Fruit fly (Drosophila melanogaster): Measurements from ENCODE around the gene bor.

bor gene

DNA sequence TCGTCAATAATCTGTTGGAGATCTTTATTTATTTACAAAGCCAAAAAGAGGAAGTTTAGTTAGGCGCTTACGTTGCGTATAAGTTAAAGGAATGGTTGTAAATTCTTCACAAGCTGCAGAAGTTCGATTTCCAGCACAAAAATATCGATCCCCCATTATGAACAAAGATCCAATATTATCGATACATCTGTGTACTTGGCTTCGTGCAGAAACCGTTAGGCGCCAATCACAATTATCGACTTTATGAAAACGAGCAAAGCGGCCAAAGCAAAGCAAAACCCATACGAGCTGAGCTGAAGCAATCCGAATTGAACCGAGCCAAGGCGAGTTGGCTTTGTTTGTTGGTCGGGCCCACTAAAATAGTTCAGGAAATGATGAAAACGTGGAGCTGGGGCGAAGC lies 38.6 kb downstream of the bor start, which contains the start of gene tara:
tara (plus strand) TSS at position 301 of the 400 bp plus-strand sequence.
- no peak for TF ChIP-seq CG17806 (tag; optimal IDR thresholded peaks at IDR 0.05)
- TF ChIP-seq CG10348 (GFP tag; IDR thresholded peaks at IDR 0.05): no peak
- no peak for TF ChIP-seq CG12605 (GFP tag; IDR thresholded peaks at IDR 0.05)
- no peak for TF ChIP-seq CG8159 (tag; optimal IDR thresholded peaks at IDR 0.05)
- no peak for TF ChIP-seq CG4496 (GFP tag; IDR thresholded peaks at IDR 0.05)
- no peak for TF ChIP-seq EcR (GFP tag; optimal IDR thresholded peaks at IDR 0.05)
- no peak for TF ChIP-seq Pif1B (GFP tag; optimal IDR thresholded peaks at IDR 0.05)
- no peak for TF ChIP-seq fd96Ca (GFP tag; IDR thresholded peaks at IDR 0.05)
- TF ChIP-seq CG8301 (tag; optimal IDR thresholded peaks at IDR 0.05): no peak

DNA sequence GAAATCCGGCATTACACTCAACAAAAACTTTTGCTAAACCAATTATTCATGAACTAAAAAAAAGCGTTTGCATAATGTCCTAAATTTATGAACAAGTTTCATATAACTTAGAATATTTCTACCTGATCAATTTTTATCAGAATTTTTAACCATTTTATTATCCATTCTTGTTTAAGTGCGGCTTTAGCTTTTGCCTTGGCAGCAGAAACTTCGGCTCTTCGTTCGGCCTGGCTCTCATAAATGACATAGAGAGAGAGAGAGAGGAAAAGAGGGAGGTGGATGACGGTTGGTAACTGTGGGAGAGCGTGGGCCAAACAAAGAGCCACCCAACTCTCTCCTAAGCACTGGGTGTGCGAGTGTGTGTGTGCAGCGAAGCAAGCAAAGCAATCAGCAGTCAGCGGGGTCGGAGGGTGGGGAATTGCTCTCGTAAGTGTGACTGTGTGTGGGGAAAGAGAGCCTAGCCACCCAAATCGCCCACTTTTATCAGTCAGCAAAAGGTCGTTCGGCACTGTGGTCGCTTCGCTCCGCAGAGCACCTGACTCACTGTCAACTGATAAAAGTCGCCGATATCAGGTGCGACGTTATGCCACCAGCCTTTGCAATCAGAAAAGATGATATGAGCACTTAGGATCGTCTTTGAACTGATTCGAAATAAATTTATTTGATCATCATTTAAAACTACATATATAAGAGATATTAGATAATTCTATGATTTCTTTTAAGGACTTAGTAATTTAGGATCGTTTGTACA lies 39.3 kb downstream of the bor start:
- TF ChIP-seq CG8301 (tag; optimal IDR thresholded peaks at IDR 0.05): peak; percentile 99
- peak; percentile 96 for TF ChIP-seq CG13204 (GFP tag; optimal IDR thresholded peaks at IDR 0.05)
- peak; percentile 83 for TF ChIP-seq EcR (GFP tag; optimal IDR thresholded peaks at IDR 0.05)
- TF ChIP-seq Snoo (tag; optimal IDR thresholded peaks at IDR 0.05): peak; percentile 83
- TF ChIP-seq gl (tag; optimal IDR thresholded peaks at IDR 0.05): peak; percentile 97
- no peak for TF ChIP-seq CG12605 (GFP tag; IDR thresholded peaks at IDR 0.05)
- peak; percentile 97 for TF ChIP-seq CG14655 (GFP tag; optimal IDR thresholded peaks at IDR 0.05)
- peak; percentile 99 for TF ChIP-seq CG15710 (tag; optimal IDR thresholded peaks at IDR 0.05)
- no peak for TF ChIP-seq CG4496 (GFP tag; IDR thresholded peaks at IDR 0.05)
- TF ChIP-seq CG34367 (tag; optimal IDR thresholded peaks at IDR 0.05): peak; percentile 98
- peak; percentile 97 for TF ChIP-seq Pif1A (GFP tag; optimal IDR thresholded peaks at IDR 0.05)
- TF ChIP-seq CG17806 (tag; optimal IDR thresholded peaks at IDR 0.05): peak; percentile 98
- TF ChIP-seq CG9948 (tag; optimal IDR thresholded peaks at IDR 0.05): peak; percentile 98
- TF ChIP-seq CG10348 (GFP tag; IDR thresholded peaks at IDR 0.05): no peak
- peak; percentile 96 for TF ChIP-seq D1 (tag; optimal IDR thresholded peaks at IDR 0.05)
- TF ChIP-seq Ets98B (GFP tag; IDR thresholded peaks at IDR 0.05): no peak
- peak; percentile 98 for TF ChIP-seq CG8159 (tag; optimal IDR thresholded peaks at IDR 0.05)
- no peak for TF ChIP-seq CG32121 (GFP tag; IDR thresholded peaks at IDR 0.05)
- TF ChIP-seq Pif1B (GFP tag; optimal IDR thresholded peaks at IDR 0.05): peak; percentile 96

DNA sequence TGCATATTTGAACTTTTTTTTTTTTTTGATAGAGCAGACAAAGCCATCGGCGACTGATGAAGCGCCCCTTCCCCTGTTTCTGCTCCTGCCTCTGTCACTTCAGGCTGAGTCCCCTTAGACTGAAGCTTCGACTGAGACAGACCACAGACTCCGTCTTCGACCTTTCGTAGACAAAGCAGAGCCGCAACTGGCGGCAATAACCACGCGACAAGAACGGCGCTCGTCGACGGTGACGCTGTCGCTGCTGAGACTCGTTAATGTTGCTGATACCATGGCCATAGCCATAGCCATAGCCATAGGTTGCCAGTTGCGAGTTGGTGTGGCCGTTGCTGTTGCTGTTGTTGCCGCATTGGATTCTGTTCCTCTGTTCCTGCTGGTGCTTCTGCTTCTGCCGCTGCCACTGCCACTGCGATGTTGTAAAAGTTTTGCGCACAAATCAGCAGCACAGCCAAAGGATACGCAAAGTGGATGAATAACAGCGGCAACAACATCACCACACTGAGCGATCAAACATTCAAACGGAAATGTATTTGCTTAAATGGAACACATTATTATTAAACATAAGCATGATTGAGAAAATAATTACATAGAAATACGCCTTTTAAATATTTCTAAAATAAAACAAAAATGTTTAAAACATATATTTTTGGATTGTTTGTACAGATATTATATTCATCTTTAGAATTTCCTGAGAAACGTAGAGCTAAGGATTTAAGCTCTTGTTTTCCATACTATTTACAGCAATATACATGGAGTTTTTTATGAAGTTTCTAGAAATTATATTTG lies 40.5 kb downstream of the bor start:
- TF ChIP-seq gl (tag; optimal IDR thresholded peaks at IDR 0.05) (peak; percentile 34), Snoo (tag; optimal IDR thresholded peaks at IDR 0.05) (no peak), CG13204 (GFP tag; optimal IDR thresholded peaks at IDR 0.05) (peak; percentile 92), CG12605 (GFP tag; IDR thresholded peaks at IDR 0.05) (no peak), Pif1B (GFP tag; optimal IDR thresholded peaks at IDR 0.05) (peak; percentile 25), CG32121 (GFP tag; IDR thresholded peaks at IDR 0.05) (no peak), CG14655 (GFP tag; optimal IDR thresholded peaks at IDR 0.05) (peak; percentile 91), D1 (tag; optimal IDR thresholded peaks at IDR 0.05) (peak; percentile 89), fd96Ca (GFP tag; IDR thresholded peaks at IDR 0.05) (0 out of 3 replicates have a peak, but pooled peaks have one; percentile 19), CG15710 (tag; optimal IDR thresholded peaks at IDR 0.05) (peak; percentile 81), CG17806 (tag; optimal IDR thresholded peaks at IDR 0.05) (peak; percentile 91), Pif1A (GFP tag; optimal IDR thresholded peaks at IDR 0.05) (peak; percentile 36), CG8301 (tag; optimal IDR thresholded peaks at IDR 0.05) (peak; percentile 93), EcR (GFP tag; optimal IDR thresholded peaks at IDR 0.05) (peak; percentile 77), CG10348 (GFP tag; IDR thresholded peaks at IDR 0.05) (no peak), CG34367 (tag; optimal IDR thresholded peaks at IDR 0.05) (peak; percentile 77), CG8159 (tag; optimal IDR thresholded peaks at IDR 0.05) (peak; percentile 91), CG4496 (GFP tag; IDR thresholded peaks at IDR 0.05) (0 out of 3 replicates have a peak, but pooled peaks have one; percentile 34), Ets98B (GFP tag; IDR thresholded peaks at IDR 0.05) (no peak; the same call in 1 of the 2 replicates), rn (GFP tag; IDR thresholded peaks at IDR 0.05) (0 out of 2 replicates have a peak, but pooled peaks have one; percentile 17), CG9948 (tag; optimal IDR thresholded peaks at IDR 0.05) (peak; percentile 91)

DNA sequence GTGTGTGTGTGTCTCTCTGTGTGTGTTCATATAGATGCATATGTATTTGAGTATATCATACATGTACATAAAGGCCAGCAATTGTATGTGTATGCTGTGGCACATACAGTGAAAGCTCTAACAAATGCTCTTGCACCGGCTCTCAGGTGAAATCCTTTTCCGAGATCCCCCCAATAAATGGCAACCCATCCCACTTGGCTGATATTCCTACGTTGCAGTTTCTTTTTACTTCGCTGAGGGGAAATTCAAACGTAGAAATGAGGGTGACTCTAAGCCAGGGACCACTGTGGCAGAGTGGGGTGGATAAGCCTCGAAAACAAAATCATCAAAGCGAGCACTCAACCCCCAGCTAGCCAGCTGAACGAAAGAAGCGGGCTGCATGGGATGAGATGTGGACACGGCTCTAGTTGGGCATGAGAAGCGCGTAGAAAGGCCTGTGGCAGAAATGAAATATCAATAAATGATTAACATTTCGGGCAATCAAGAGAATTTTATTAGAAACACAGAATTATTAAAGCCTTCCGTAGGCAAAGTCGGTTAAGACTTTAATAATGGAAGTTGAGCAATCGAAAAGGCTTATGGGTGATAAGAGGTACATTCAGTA lies 41.5 kb downstream of the bor start:
- peak; percentile 84 for TF ChIP-seq CG13204 (GFP tag; optimal IDR thresholded peaks at IDR 0.05)
- TF ChIP-seq fd96Ca (GFP tag; IDR thresholded peaks at IDR 0.05): peak; percentile 100
- peak; percentile 94 for TF ChIP-seq CG34367 (tag; optimal IDR thresholded peaks at IDR 0.05)
- TF ChIP-seq Pif1A (GFP tag; optimal IDR thresholded peaks at IDR 0.05): peak; percentile 99
- TF ChIP-seq CG8301 (tag; optimal IDR thresholded peaks at IDR 0.05): peak; percentile 98
- TF ChIP-seq CG14655 (GFP tag; optimal IDR thresholded peaks at IDR 0.05): peak; percentile 96
- TF ChIP-seq CG9948 (tag; optimal IDR thresholded peaks at IDR 0.05): peak; percentile 93
- peak; percentile 47 for TF ChIP-seq D1 (tag; optimal IDR thresholded peaks at IDR 0.05)
- TF ChIP-seq CG4496 (GFP tag; IDR thresholded peaks at IDR 0.05): peak; percentile 100
- peak; percentile 98 for TF ChIP-seq CG10348 (GFP tag; IDR thresholded peaks at IDR 0.05)
- TF ChIP-seq CG12605 (GFP tag; IDR thresholded peaks at IDR 0.05): peak; percentile 99
- peak; percentile 99 for TF ChIP-seq Pif1B (GFP tag; optimal IDR thresholded peaks at IDR 0.05)
- peak; percentile 84 for TF ChIP-seq EcR (GFP tag; optimal IDR thresholded peaks at IDR 0.05)
- TF ChIP-seq CG15710 (tag; optimal IDR thresholded peaks at IDR 0.05): peak; percentile 94
- TF ChIP-seq CG8159 (tag; optimal IDR thresholded peaks at IDR 0.05): peak; percentile 92
- TF ChIP-seq Ets98B (GFP tag; IDR thresholded peaks at IDR 0.05): peak; percentile 100
- TF ChIP-seq CG17806 (tag; optimal IDR thresholded peaks at IDR 0.05): peak; percentile 97
- TF ChIP-seq rn (GFP tag; IDR thresholded peaks at IDR 0.05): peak; percentile 98
- TF ChIP-seq gl (tag; optimal IDR thresholded peaks at IDR 0.05): peak; percentile 92
- peak; percentile 87 for TF ChIP-seq Snoo (tag; optimal IDR thresholded peaks at IDR 0.05)
- TF ChIP-seq CG32121 (GFP tag; IDR thresholded peaks at IDR 0.05): peak; percentile 100

Measured in whole organism, pupa.